Fruit fly (Drosophila melanogaster) whole organism, pupa: ENCODE data around the gene CG31055.

Source experiments
- CG10348 ChIP-seq: fragments of 200-800 bp; sonication (Bioruptor generic); IDR thresholded peaks from 2 replicates; pipeline ENCODE4 v1.3.6; 2022; ENCODE audit warnings: missing biosample characterization, missing genetic modification characterization
- CG12605 ChIP-seq: fragments of 200-800 bp; sonication (Bioruptor generic); IDR thresholded peaks from 2 replicates; pipeline ENCODE4 v1.3.6; 2022; ENCODE audit warnings: missing biosample characterization, missing genetic modification characterization
- CG15710 ChIP-seq: fragments of 200-800 bp; sonication (Bioruptor generic); optimal IDR thresholded peaks from 2 replicates; lab custom pipeline; 2018; ENCODE audit warnings: missing biosample characterization, mild to moderate bottlenecking, missing genetic modification characterization, moderate library complexity
- CG4496 ChIP-seq: fragments of 200-800 bp; sonication (Bioruptor generic); IDR thresholded peaks from 3 replicates; pipeline ENCODE4 v1.3.6; 2022; ENCODE audit warnings: missing biosample characterization, missing genetic modification characterization
- CG9948 ChIP-seq: fragments of 200-800 bp; sonication (Bioruptor generic); optimal IDR thresholded peaks from 2 replicates; lab custom pipeline; 2018; ENCODE audit warnings: missing biosample characterization, mild to moderate bottlenecking, missing genetic modification characterization, moderate library complexity
- Ets98B ChIP-seq: fragments of 200-800 bp; sonication (Bioruptor generic); IDR thresholded peaks from 2 replicates; pipeline ENCODE4 v1.3.6; 2022; ENCODE audit warnings: missing biosample characterization, missing genetic modification characterization
- Pif1A ChIP-seq: fragments of 200-800 bp; sonication (Bioruptor generic); optimal IDR thresholded peaks from 3 replicates; lab custom pipeline; 2016; ENCODE audit warnings: missing biosample characterization, missing genetic modification characterization
- Pif1B ChIP-seq: fragments of 200-800 bp; sonication (Bioruptor generic); optimal IDR thresholded peaks from 3 replicates; lab custom pipeline; 2016; ENCODE audit warnings: missing biosample characterization, missing genetic modification characterization

dm6 chr3R:27679667-27680066, 8.3 kb downstream of the CG31055 start:
- no peak for TF ChIP-seq CG12605 (GFP tag; lab: Robert Waterston, UW)
- no peak for TF ChIP-seq Pif1B (GFP tag; lab: Kevin White, UChicago)
- no peak for TF ChIP-seq CG15710 (tag; lab: Kevin White, UChicago)
- TF ChIP-seq CG9948 (tag; lab: Kevin White, UChicago) = no peak
- TF ChIP-seq CG10348 (GFP tag; lab: Robert Waterston, UW) = no peak
- TF ChIP-seq Pif1A = no peak
- TF ChIP-seq CG4496 (GFP tag; lab: Robert Waterston, UW) = no peak
- no peak for TF ChIP-seq Ets98B (GFP tag; lab: Robert Waterston, UW)
